Worm (Caenorhabditis elegans) whole organism, late embryonic: ENCODE measurements around the gene col-3.

Experiments used
- C38D4.7 ChIP-seq: fragments of 200-800 bp; sonication (Bioruptor generic); optimal IDR thresholded peaks from 2 replicates; lab custom pipeline; 2018; ENCODE audit warnings: mild to moderate bottlenecking, missing genetic modification characterization, moderate library complexity, missing compliant biosample characterization
- F13H6.1 ChIP-seq: sonication (generic microtip); optimal IDR thresholded peaks from 2 replicates; lab custom pipeline; 2016; ENCODE audit warnings: missing genetic modification characterization, missing compliant biosample characterization
- K02D7.2 ChIP-seq: sonication (generic microtip); optimal IDR thresholded peaks from 2 replicates; lab custom pipeline; 2017; ENCODE audit warnings: mild to moderate bottlenecking, missing genetic modification characterization, missing compliant biosample characterization
- K09A11.1 ChIP-seq: sonication (generic microtip); optimal IDR thresholded peaks from 2 replicates; lab custom pipeline; 2017; ENCODE audit warnings: antibody characterized with exemption, mild to moderate bottlenecking, missing genetic modification characterization, missing compliant biosample characterization; ENCODE audit not compliant: insufficient read depth
- ceh-19 ChIP-seq: fragments of 200-800 bp; sonication (Bioruptor generic); optimal IDR thresholded peaks from 2 replicates; lab custom pipeline; 2018; ENCODE audit warnings: mild to moderate bottlenecking, missing genetic modification characterization, missing compliant biosample characterization
- ceh-24 ChIP-seq: sonication (generic microtip); optimal IDR thresholded peaks from 2 replicates; lab custom pipeline; 2016; ENCODE audit warnings: mild to moderate bottlenecking, missing genetic modification characterization, missing compliant biosample characterization
- ceh-31 ChIP-seq: sonication (generic microtip); optimal IDR thresholded peaks from 2 replicates; lab custom pipeline; 2016; ENCODE audit warnings: missing genetic modification characterization, missing compliant biosample characterization
- ceh-48 ChIP-seq: sonication (generic microtip); optimal IDR thresholded peaks from 2 replicates; lab custom pipeline; 2016; ENCODE audit warnings: missing genetic modification characterization, inconsistent platforms, missing compliant biosample characterization
- ceh-6 ChIP-seq: fragments of 200-800 bp; sonication (Bioruptor generic); optimal IDR thresholded peaks from 2 replicates; lab custom pipeline; 2018; ENCODE audit warnings: mild to moderate bottlenecking, missing genetic modification characterization, missing compliant biosample characterization
- che-1 ChIP-seq: sonication (generic microtip); optimal IDR thresholded peaks from 2 replicates; lab custom pipeline; 2016; ENCODE audit warnings: mild to moderate bottlenecking, missing genetic modification characterization, missing compliant biosample characterization
- dmd-4 ChIP-seq: sonication (generic microtip); optimal IDR thresholded peaks from 2 replicates; lab custom pipeline; 2016; ENCODE audit warnings: borderline replicate concordance, missing genetic modification characterization, missing compliant biosample characterization
- dve-1 ChIP-seq: sonication (generic microtip); optimal IDR thresholded peaks from 2 replicates; lab custom pipeline; 2017; ENCODE audit warnings: antibody characterized with exemption, mild to moderate bottlenecking, missing genetic modification characterization, missing compliant biosample characterization
- elt-2 ChIP-seq: sonication (generic microtip); optimal IDR thresholded peaks from 2 replicates; lab custom pipeline; 2016; ENCODE audit warnings: missing genetic modification reagents, missing genetic modification characterization, missing compliant biosample characterization
- ets-4 ChIP-seq: sonication (generic microtip); optimal IDR thresholded peaks from 2 replicates; lab custom pipeline; 2016; ENCODE audit warnings: missing genetic modification characterization, missing compliant biosample characterization
- eyg-1 ChIP-seq: sonication (generic microtip); optimal IDR thresholded peaks from 2 replicates; lab custom pipeline; 2016; ENCODE audit warnings: missing genotype, missing genetic modification characterization, missing compliant biosample characterization
- fkh-10 ChIP-seq: fragments of 150-350 bp; optimal IDR thresholded peaks from 2 replicates; lab custom pipeline; 2014; ENCODE audit warnings: missing biosample characterization, missing genetic modification reagents, missing genetic modification characterization
- hlh-13 ChIP-seq: fragments of 200-800 bp; sonication (Bioruptor generic); optimal IDR thresholded peaks from 2 replicates; lab custom pipeline; 2018; ENCODE audit warnings: mild to moderate bottlenecking, missing genetic modification characterization, missing compliant biosample characterization
- hlh-15 ChIP-seq: sonication (generic microtip); optimal IDR thresholded peaks from 2 replicates; lab custom pipeline; 2016; ENCODE audit warnings: missing genetic modification characterization, missing compliant biosample characterization
- hlh-30 ChIP-seq: sonication (generic microtip); optimal IDR thresholded peaks from 2 replicates; lab custom pipeline; 2017; ENCODE audit warnings: antibody characterized with exemption, missing genetic modification characterization, missing compliant biosample characterization; ENCODE audit not compliant: insufficient read depth
- hlh-6 ChIP-seq: sonication (generic microtip); optimal IDR thresholded peaks from 2 replicates; lab custom pipeline; 2016; ENCODE audit warnings: missing genotype, missing genetic modification characterization, missing compliant biosample characterization
- madf-2 ChIP-seq: sonication (generic microtip); optimal IDR thresholded peaks from 2 replicates; lab custom pipeline; 2017; ENCODE audit warnings: missing genetic modification characterization, missing compliant biosample characterization
- mec-3 ChIP-seq: sonication (generic microtip); optimal IDR thresholded peaks from 2 replicates; lab custom pipeline; 2016; ENCODE audit warnings: borderline replicate concordance, missing genetic modification characterization, missing compliant biosample characterization
- nfya-1 ChIP-seq: sonication (generic microtip); optimal IDR thresholded peaks from 2 replicates; lab custom pipeline; 2017; ENCODE audit warnings: missing genetic modification characterization, mild to moderate bottlenecking, missing compliant biosample characterization, antibody characterized with exemption, moderate library complexity
- npax-4 ChIP-seq: sonication (generic microtip); optimal IDR thresholded peaks from 2 replicates; lab custom pipeline; 2016; ENCODE audit warnings: missing genetic modification characterization, missing compliant biosample characterization
- odd-2 ChIP-seq: sonication (generic microtip); optimal IDR thresholded peaks from 2 replicates; lab custom pipeline; 2017; ENCODE audit warnings: antibody characterized with exemption, mild to moderate bottlenecking, missing genetic modification characterization, missing compliant biosample characterization
- pag-3 ChIP-seq: sonication (generic microtip); optimal IDR thresholded peaks from 2 replicates; lab custom pipeline; 2016; ENCODE audit warnings: missing compliant biosample characterization, missing genetic modification characterization, borderline replicate concordance
- pat-9 ChIP-seq: fragments of 200-800 bp; sonication (Bioruptor generic); optimal IDR thresholded peaks from 2 replicates; lab custom pipeline; 2018; ENCODE audit warnings: mild to moderate bottlenecking, missing genetic modification characterization, moderate library complexity, missing compliant biosample characterization
- pax-1 ChIP-seq: fragments of 150-350 bp; optimal IDR thresholded peaks from 2 replicates; lab custom pipeline; 2014; ENCODE audit warnings: missing biosample characterization, missing genetic modification characterization
- pros-1 ChIP-seq: fragments of 150-350 bp; optimal IDR thresholded peaks from 2 replicates; lab custom pipeline; 2014; ENCODE audit warnings: missing biosample characterization, missing genetic modification reagents, missing genetic modification characterization
- ref-2 ChIP-seq: sonication (generic microtip); optimal IDR thresholded peaks from 2 replicates; lab custom pipeline; 2016; ENCODE audit warnings: missing genetic modification characterization, missing compliant biosample characterization
- sdc-2 ChIP-seq: sonication (generic microtip); optimal IDR thresholded peaks from 2 replicates; lab custom pipeline; 2016; ENCODE audit warnings: missing genotype, missing genetic modification characterization, missing compliant biosample characterization
- sox-2 ChIP-seq: fragments of 200-800 bp; sonication (Bioruptor generic); IDR thresholded peaks from 2 replicates; pipeline ENCODE4 v1.3.6; 2022; ENCODE audit warnings: missing genetic modification reagents, missing genetic modification characterization, missing compliant biosample characterization
- sox-4 ChIP-seq: sonication (generic microtip); optimal IDR thresholded peaks from 2 replicates; lab custom pipeline; 2017; ENCODE audit warnings: mild to moderate bottlenecking, missing genetic modification characterization, inconsistent platforms, missing compliant biosample characterization
- unc-55 ChIP-seq: sonication (generic microtip); optimal IDR thresholded peaks from 2 replicates; lab custom pipeline; 2017; ENCODE audit warnings: missing biosample characterization, missing genetic modification reagents, missing genetic modification characterization
- unc-86 ChIP-seq: sonication (generic microtip); optimal IDR thresholded peaks from 2 replicates; lab custom pipeline; 2016; ENCODE audit warnings: missing genetic modification characterization, missing compliant biosample characterization

The col-3 gene

ce11 chrIV:8826606-8827000, 2.0 kb downstream of the col-3 start:
- TF ChIP-seq pag-3 (tag; lab: Kevin White, UChicago) (no peak), C38D4.7 (GFP tag; lab: Kevin White, UChicago) (no peak), sdc-2 (tag; lab: Kevin White, UChicago) (no peak), ceh-48 (tag; lab: Kevin White, UChicago) (peak; percentile 88), fkh-10 (GFP tag; lab: Kevin White, UChicago) (no peak), dmd-4 (tag; lab: Kevin White, UChicago) (no peak), pros-1 (tag; lab: Kevin White, UChicago) (no peak)

ce11 chrIV:8827500-8827899, 2.9 kb downstream of the col-3 start, which contains the start of gene T28C6.7:
Gene T28C6.7 (plus strand): TSS chrIV:8827800.
- TF ChIP-seq pat-9 (tag; lab: Kevin White, UChicago), result no peak
- no peak for TF ChIP-seq hlh-30 (tag; lab: Kevin White, UChicago)

ce11 chrIV:8830591-8830990, 6.0 kb downstream of the col-3 start, which contains the start of gene T28C6.8:
Gene T28C6.8 (minus strand): TSS chrIV:8830727.
- no peak for TF ChIP-seq elt-2
- peak; percentile 5 for TF ChIP-seq dve-1 (tag; lab: Kevin White, UChicago)

- TF ChIP-seq K02D7.2 (tag; lab: Kevin White, UChicago), result no peak
- no peak for TF ChIP-seq unc-55
- TF ChIP-seq pax-1 (tag; lab: Kevin White, UChicago), result no peak
- TF ChIP-seq che-1 (tag; lab: Kevin White, UChicago), result no peak
- TF ChIP-seq ref-2 (tag; lab: Kevin White, UChicago), result no peak
- TF ChIP-seq sox-4, result no peak
- TF ChIP-seq hlh-6 (tag; lab: Kevin White, UChicago), result no peak
- no peak for TF ChIP-seq C38D4.7 (GFP tag; lab: Kevin White, UChicago)
- TF ChIP-seq odd-2, result no peak
- TF ChIP-seq ceh-19, result no peak
- no peak for TF ChIP-seq unc-86
- TF ChIP-seq nfya-1 (tag; lab: Kevin White, UChicago), result no peak
- no peak for TF ChIP-seq ceh-24 (tag; lab: Kevin White, UChicago)
- TF ChIP-seq npax-4 (tag; lab: Kevin White, UChicago), result no peak
- TF ChIP-seq elt-2, result no peak
- TF ChIP-seq hlh-15 (tag; lab: Kevin White, UChicago), result no peak
- TF ChIP-seq eyg-1 (tag; lab: Kevin White, UChicago), result no peak
Observed at ce11 chrIV:8840161-8840765, 15.7 kb downstream of the col-3 start, which contains the start of the genes T28C6.11 and T11B7.1. Gene T28C6.11 (minus strand): TSS chrIV:8840261. Gene T11B7.1 (plus strand): TSS chrIV:8840715.

ce11 chrIV:8844457-8844856, 19.9 kb downstream of the col-3 start, which contains the start of gene T11B7.2:
Gene T11B7.2 (minus strand): TSS chrIV:8844557.
- no peak for TF ChIP-seq fkh-10 (GFP tag; lab: Kevin White, UChicago)
- TF ChIP-seq K09A11.1 (tag; lab: Kevin White, UChicago), result no peak
- TF ChIP-seq sox-4, result no peak
- TF ChIP-seq ceh-6 (GFP tag; lab: Kevin White, UChicago), result no peak
- TF ChIP-seq hlh-13 (GFP tag; lab: Kevin White, UChicago), result no peak
- TF ChIP-seq mec-3, result no peak
- no peak for TF ChIP-seq madf-2 (tag; lab: Kevin White, UChicago)
- TF ChIP-seq F13H6.1, result no peak
- no peak for TF ChIP-seq dve-1 (tag; lab: Kevin White, UChicago)
- TF ChIP-seq sox-2, result no peak
- TF ChIP-seq dmd-4 (tag; lab: Kevin White, UChicago), result no peak
- TF ChIP-seq ceh-31, result no peak
- TF ChIP-seq odd-2, result no peak
- TF ChIP-seq K02D7.2 (tag; lab: Kevin White, UChicago), result no peak
- no peak for TF ChIP-seq ets-4
- TF ChIP-seq ceh-48 (tag; lab: Kevin White, UChicago), result no peak
- no peak for TF ChIP-seq sdc-2 (tag; lab: Kevin White, UChicago)
